Worm (Caenorhabditis elegans) whole organism, L2 larva: Measurements from ENCODE around the gene dmsr-14.

Experiments
- C34F6.9 ChIP-seq: fragments of 150-350 bp; optimal IDR thresholded peaks from 2 replicates; lab custom pipeline; 2014; ENCODE audit warnings: missing biosample characterization, missing genetic modification characterization
- F13H6.1 ChIP-seq: sonication (generic microtip); optimal IDR thresholded peaks from 2 replicates; lab custom pipeline; 2016; ENCODE audit warnings: missing genetic modification characterization, missing compliant biosample characterization
- R02D3.7 ChIP-seq: fragments of 150-350 bp; optimal IDR thresholded peaks from 2 replicates; lab custom pipeline; 2014; ENCODE audit warnings: missing biosample characterization, missing genetic modification characterization
- ZK546.5 ChIP-seq: sonication (generic microtip); optimal IDR thresholded peaks from 2 replicates; lab custom pipeline; 2017; ENCODE audit warnings: missing biosample characterization, missing genetic modification characterization
- alr-1 ChIP-seq: fragments of 150-350 bp; optimal IDR thresholded peaks from 2 replicates; lab custom pipeline; 2014; ENCODE audit warnings: missing biosample characterization, missing genetic modification characterization
- aly-2 ChIP-seq: fragments of 150-350 bp; optimal IDR thresholded peaks from 2 replicates; lab custom pipeline; 2014; ENCODE audit warnings: missing biosample characterization, missing genetic modification characterization
- ama-1 ChIP-seq: fragments of 150-350 bp; optimal IDR thresholded peaks from 2 replicates; lab custom pipeline; 2018; ENCODE audit warnings: inconsistent platforms
- blmp-1 ChIP-seq: sonication (generic microtip); optimal IDR thresholded peaks from 2 replicates; lab custom pipeline; 2017; ENCODE audit warnings: missing genetic modification characterization, mild to moderate bottlenecking, missing compliant biosample characterization, antibody characterized with exemption, moderate library complexity; ENCODE audit not compliant: insufficient read depth
- ceh-82 ChIP-seq: fragments of 150-350 bp; optimal IDR thresholded peaks from 2 replicates; lab custom pipeline; 2014; ENCODE audit warnings: missing biosample characterization, missing genetic modification characterization
- crh-2 ChIP-seq: sonication (generic microtip); optimal IDR thresholded peaks from 2 replicates; lab custom pipeline; 2017; ENCODE audit warnings: missing biosample characterization, missing genetic modification characterization
- elt-1 ChIP-seq: fragments of 150-350 bp; optimal IDR thresholded peaks from 2 replicates; lab custom pipeline; 2014; ENCODE audit warnings: missing biosample characterization, missing genetic modification characterization
- elt-3 ChIP-seq: sonication (generic microtip); optimal IDR thresholded peaks from 2 replicates; lab custom pipeline; 2017; ENCODE audit warnings: missing biosample characterization, missing genetic modification characterization
- fos-1 ChIP-seq: fragments of 150-350 bp; optimal IDR thresholded peaks from 2 replicates; lab custom pipeline; 2014; ENCODE audit warnings: missing biosample characterization, missing genetic modification characterization
- lin-39 ChIP-seq: fragments of 150-350 bp; optimal IDR thresholded peaks from 2 replicates; lab custom pipeline; 2014; ENCODE audit warnings: missing biosample characterization, missing genetic modification reagents, missing genetic modification characterization
- lsy-2 ChIP-seq, 2 experiments: fragments of 150-350 bp in 1 of 2; sonication (generic microtip) in 1 of 2; optimal IDR thresholded peaks; 2 replicates each; lab custom pipeline; 2014 to 2017; ENCODE audit warnings: missing biosample characterization in 2 of 2, missing genetic modification characterization in 2 of 2
- mab-5 ChIP-seq: fragments of 150-350 bp; optimal IDR thresholded peaks from 2 replicates; lab custom pipeline; 2014; ENCODE audit warnings: missing biosample characterization, missing genetic modification characterization
- mbf-1 ChIP-seq: sonication (generic microtip); optimal IDR thresholded peaks from 2 replicates; lab custom pipeline; 2017; ENCODE audit warnings: missing biosample characterization, missing genetic modification characterization
- mdl-1 ChIP-seq, 2 experiments: fragments of 150-350 bp in 1 of 2; sonication (generic microtip) in 1 of 2; optimal IDR thresholded peaks; 2 replicates each; lab custom pipeline; 2017; ENCODE audit warnings: missing biosample characterization in 2 of 2, missing genetic modification characterization in 2 of 2
- nhr-10 ChIP-seq: sonication (generic microtip); optimal IDR thresholded peaks from 2 replicates; lab custom pipeline; 2017; ENCODE audit warnings: missing biosample characterization, missing genetic modification characterization
- nhr-11 ChIP-seq: fragments of 150-350 bp; optimal IDR thresholded peaks from 2 replicates; lab custom pipeline; 2014; ENCODE audit warnings: missing biosample characterization, missing genetic modification characterization
- nhr-12 ChIP-seq: fragments of 150-350 bp; optimal IDR thresholded peaks from 2 replicates; lab custom pipeline; 2014; ENCODE audit warnings: missing biosample characterization, missing genetic modification characterization
- nhr-21 ChIP-seq: fragments of 150-350 bp; optimal IDR thresholded peaks from 2 replicates; lab custom pipeline; 2014; ENCODE audit warnings: missing biosample characterization, missing genetic modification characterization
- nhr-23 ChIP-seq: fragments of 150-350 bp; optimal IDR thresholded peaks from 2 replicates; lab custom pipeline; 2014; ENCODE audit warnings: missing biosample characterization, missing genetic modification reagents, missing genetic modification characterization
- nhr-237 ChIP-seq: fragments of 150-350 bp; optimal IDR thresholded peaks from 2 replicates; lab custom pipeline; 2014; ENCODE audit warnings: missing biosample characterization, missing genetic modification characterization
- nhr-25 ChIP-seq: fragments of 150-350 bp; sonication (generic microtip); optimal IDR thresholded peaks from 3 replicates; lab custom pipeline; 2014; ENCODE audit warnings: missing biosample characterization, missing genetic modification characterization
- nhr-6 ChIP-seq: fragments of 150-350 bp; optimal IDR thresholded peaks from 2 replicates; lab custom pipeline; 2014; ENCODE audit warnings: missing biosample characterization, missing genetic modification characterization
- nhr-77 ChIP-seq: fragments of 150-350 bp; optimal IDR thresholded peaks from 2 replicates; lab custom pipeline; 2014; ENCODE audit warnings: missing biosample characterization, missing genetic modification characterization
- peb-1 ChIP-seq: fragments of 150-350 bp; optimal IDR thresholded peaks from 2 replicates; lab custom pipeline; 2014; ENCODE audit warnings: missing biosample characterization, missing genetic modification characterization
- skn-1 ChIP-seq: sonication (generic microtip); optimal IDR thresholded peaks from 2 replicates; lab custom pipeline; 2017; ENCODE audit warnings: missing biosample characterization, missing genetic modification characterization
- sma-3 ChIP-seq: sonication (generic microtip); optimal IDR thresholded peaks from 2 replicates; lab custom pipeline; 2016; ENCODE audit warnings: missing genetic modification reagents, missing genetic modification characterization, missing compliant biosample characterization
- sma-9 ChIP-seq, 2 experiments: fragments of 150-350 bp in 1 of 2; sonication (generic microtip) in 1 of 2; optimal IDR thresholded peaks; 2 replicates each; lab custom pipeline; 2014 to 2016; ENCODE audit warnings: missing genetic modification characterization in 2 of 2, mild to moderate bottlenecking in 1 of 2, missing biosample characterization in 1 of 2, missing compliant biosample characterization in 1 of 2, missing genetic modification reagents in 1 of 2, moderate library complexity in 1 of 2
- snpc-4 ChIP-seq: fragments of 150-350 bp; optimal IDR thresholded peaks from 2 replicates; lab custom pipeline; 2014; ENCODE audit warnings: missing biosample characterization, missing genetic modification characterization
- unc-39 ChIP-seq: fragments of 150-350 bp; optimal IDR thresholded peaks from 2 replicates; lab custom pipeline; 2014; ENCODE audit warnings: missing biosample characterization, missing genetic modification characterization
- unc-55 ChIP-seq: fragments of 150-350 bp; sonication (generic microtip); optimal IDR thresholded peaks from 3 replicates; lab custom pipeline; 2014; ENCODE audit warnings: missing biosample characterization, missing genetic modification reagents, missing genetic modification characterization
- unc-62 ChIP-seq: fragments of 150-350 bp; optimal IDR thresholded peaks from 2 replicates; lab custom pipeline; 2014; ENCODE audit warnings: missing biosample characterization, missing genetic modification reagents, missing genetic modification characterization
- zag-1 ChIP-seq: fragments of 150-350 bp; optimal IDR thresholded peaks from 2 replicates; lab custom pipeline; 2014; ENCODE audit warnings: missing biosample characterization, missing genetic modification characterization
- ztf-4 ChIP-seq: fragments of 150-350 bp; optimal IDR thresholded peaks from 2 replicates; lab custom pipeline; 2014; ENCODE audit warnings: missing biosample characterization, missing genetic modification characterization

dmsr-14 gene

DNA sequence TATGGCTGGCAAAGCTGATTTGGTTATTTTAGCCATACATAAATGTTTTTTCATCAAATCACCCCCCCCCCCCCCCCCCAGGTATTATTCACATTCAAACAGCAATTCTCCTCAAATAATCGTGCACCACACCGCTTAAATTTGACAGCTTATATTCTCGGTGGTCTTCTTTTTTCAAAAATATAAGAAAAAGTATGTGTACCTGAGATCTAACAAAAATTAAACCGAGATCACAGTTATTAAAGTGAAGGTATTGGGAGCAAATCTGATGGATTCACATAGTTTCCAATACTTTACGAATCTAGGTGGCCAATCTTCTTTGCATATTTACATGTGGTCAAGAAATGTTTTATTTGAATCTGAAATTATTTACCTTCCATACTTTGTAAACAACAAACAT is 36.9 kb downstream of the dmsr-14 start, which contains the start of gene ZC404.15:
TSS of gene ZC404.15 (plus strand) at position 301 of the 400 bp plus-strand sequence.
- no peak for TF ChIP-seq crh-2 (tag; lab: Kevin White, UChicago)
- TF ChIP-seq nhr-237 (tag; lab: Kevin White, UChicago): no peak
- TF ChIP-seq blmp-1: no peak
- TF ChIP-seq R02D3.7 (tag; lab: Kevin White, UChicago): no peak
- TF ChIP-seq F13H6.1 (tag; lab: Kevin White, UChicago): no peak
- no peak for TF ChIP-seq nhr-77
- TF ChIP-seq mdl-1 (tag; optimal IDR thresholded peaks at IDR 0.05; lab: Kevin White, UChicago): no peak

DNA sequence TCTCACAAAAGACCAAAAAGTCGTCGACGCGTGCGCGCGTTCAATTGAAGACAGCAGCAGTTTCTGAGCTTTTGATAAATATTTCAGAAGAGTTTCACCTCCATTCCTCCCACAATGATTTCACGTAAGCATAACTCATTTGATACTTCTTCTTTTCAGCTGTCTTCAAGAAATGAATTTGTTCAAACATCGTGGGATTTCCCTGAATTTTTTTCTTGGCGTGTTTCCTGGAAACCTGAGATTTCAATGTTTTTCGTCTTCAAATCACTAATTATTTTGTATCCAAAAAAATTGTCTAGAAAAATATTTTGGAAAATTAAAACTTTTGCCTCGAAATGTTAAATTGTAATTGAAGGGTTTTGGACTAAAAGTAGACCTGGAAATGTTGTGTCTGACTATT is 38.6 kb downstream of the dmsr-14 start:
- no peak for TF ChIP-seq nhr-23 (tag; lab: Kevin White, UChicago)
- TF ChIP-seq sma-3 (GFP tag; lab: Kevin White, UChicago): no peak
- no peak for TF ChIP-seq C34F6.9 (tag; lab: Kevin White, UChicago)
- no peak for TF ChIP-seq nhr-12 (tag; lab: Kevin White, UChicago)
- TF ChIP-seq nhr-21 (tag; lab: Kevin White, UChicago): no peak
- no peak for TF ChIP-seq unc-55 (GFP tag; lab: Kevin White, UChicago)
- TF ChIP-seq mdl-1 (tag; optimal IDR thresholded peaks at IDR 0.05; lab: Kevin White, UChicago): no peak
- TF ChIP-seq fos-1 (tag; lab: Kevin White, UChicago): no peak
- TF ChIP-seq alr-1 (tag; lab: Kevin White, UChicago): no peak
- TF ChIP-seq snpc-4: no peak
- no peak for TF ChIP-seq zag-1
- TF ChIP-seq, all 48 proteins: peak for 0

DNA sequence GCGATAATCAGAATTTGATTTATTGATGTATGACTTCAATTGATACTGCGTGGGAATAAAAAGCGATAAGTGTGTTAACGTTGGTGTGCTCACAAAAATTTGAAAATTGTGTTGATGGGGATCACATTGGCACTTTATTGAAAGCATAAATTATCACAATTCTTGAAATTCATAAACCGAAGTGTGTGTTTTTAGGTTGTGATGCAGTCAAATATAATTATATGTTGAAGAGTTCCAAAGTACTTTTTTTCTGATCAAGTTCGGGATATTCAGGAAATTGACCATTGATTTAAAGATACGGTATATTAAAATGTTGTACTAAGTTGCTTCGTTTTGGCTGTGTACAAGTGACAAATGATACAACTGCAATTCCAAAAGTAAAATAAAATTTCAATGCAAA is 41.4 kb downstream of the dmsr-14 start, which contains the start of gene srh-28:
TSS of gene srh-28 (minus strand) at position 101 of the 400 bp plus-strand sequence.
- TF ChIP-seq nhr-25 (no peak), nhr-10 (tag; lab: Kevin White, UChicago) (no peak), ceh-82 (tag; lab: Kevin White, UChicago) (no peak)

DNA sequence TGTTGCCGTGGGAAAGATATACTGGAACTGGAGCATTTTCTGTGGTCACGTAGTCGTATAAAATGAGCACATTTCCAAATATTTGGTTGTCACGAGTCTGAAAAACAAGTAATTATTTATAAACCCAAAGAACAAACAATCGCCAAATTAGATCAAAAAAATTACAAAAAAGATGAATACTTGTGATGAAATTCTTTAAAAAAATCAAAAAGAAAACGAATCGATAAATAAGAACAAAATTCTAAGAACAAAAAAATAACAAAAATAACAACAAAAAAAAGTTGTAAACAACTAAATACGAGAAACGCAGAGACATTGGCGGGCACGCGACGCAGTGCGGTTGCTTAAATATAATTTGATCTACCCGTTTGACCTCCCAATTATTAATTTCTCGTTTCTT is 43.3 kb downstream of the dmsr-14 start, which contains the start of gene ZC404.16:
TSS of gene ZC404.16 (minus strand) at position 101 of the 400 bp plus-strand sequence.
- TF ChIP-seq sma-3 (GFP tag; lab: Kevin White, UChicago) (no peak), nhr-6 (no peak), mbf-1 (tag; lab: Kevin White, UChicago) (no peak), unc-62 (GFP tag; lab: Kevin White, UChicago) (no peak), aly-2 (tag; lab: Kevin White, UChicago) (no peak), ceh-82 (tag; lab: Kevin White, UChicago) (no peak), ztf-4 (tag; lab: Kevin White, UChicago) (no peak), lsy-2 (tag; optimal IDR thresholded peaks at IDR 0.05; lab: Kevin White, UChicago) (no peak), skn-1 (no peak), nhr-21 (tag; lab: Kevin White, UChicago) (no peak), C34F6.9 (tag; lab: Kevin White, UChicago) (no peak), zag-1 (no peak), unc-39 (tag; lab: Kevin White, UChicago) (no peak)

DNA sequence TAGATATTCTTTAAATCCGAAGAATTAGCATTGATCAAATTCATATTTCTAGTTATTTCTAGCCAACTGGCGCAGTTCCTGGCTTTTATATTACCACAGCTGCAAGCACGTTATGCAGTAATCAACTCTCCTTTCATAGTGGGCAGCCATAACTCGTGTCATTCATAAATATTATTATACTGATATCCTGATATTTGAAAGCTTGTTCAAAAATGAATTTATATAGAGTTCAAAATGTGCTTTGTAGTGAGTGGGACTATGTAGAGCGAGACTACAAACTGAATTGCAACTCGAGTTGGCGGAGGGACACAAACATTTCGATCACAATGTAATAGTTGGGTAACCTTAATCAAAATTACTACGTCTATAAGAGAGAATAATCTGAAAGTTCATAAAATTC is 45.4 kb downstream of the dmsr-14 start, which contains the start of gene srh-30:
TSS of gene srh-30 (minus strand) at position 101 of the 400 bp plus-strand sequence.
- TF ChIP-seq crh-2 (tag; lab: Kevin White, UChicago) (no peak), lin-39 (no peak), elt-1 (no peak), zag-1 (no peak), unc-55 (GFP tag; lab: Kevin White, UChicago) (no peak), mab-5 (no peak), F13H6.1 (tag; lab: Kevin White, UChicago) (no peak), lsy-2 (tag; optimal IDR thresholded peaks at IDR 0.05; lab: Kevin White, UChicago) (no peak), ama-1 (lab: Kevin White, UChicago) (no peak), C34F6.9 (tag; lab: Kevin White, UChicago) (no peak), unc-62 (GFP tag; lab: Kevin White, UChicago) (no peak), sma-3 (GFP tag; lab: Kevin White, UChicago) (no peak)

DNA sequence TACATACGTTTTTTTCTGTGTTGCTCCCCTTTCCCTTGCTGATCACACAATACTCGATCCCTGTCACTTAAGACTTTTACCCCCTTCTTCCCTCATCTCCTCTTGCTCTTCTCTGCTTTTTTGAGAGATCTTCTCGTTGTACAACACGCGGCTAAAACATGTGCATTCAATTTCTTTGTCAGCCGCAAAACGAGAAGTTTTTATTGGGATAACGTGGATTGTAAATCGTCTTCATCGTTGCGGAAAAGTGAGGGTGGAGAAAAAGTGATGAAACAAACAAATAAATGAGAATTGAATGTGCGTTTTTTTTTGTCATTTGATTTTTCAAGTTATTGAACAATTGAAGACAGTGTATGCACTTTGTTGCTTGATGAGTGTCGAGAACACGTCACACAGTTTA is 47.6 kb downstream of the dmsr-14 start:
- no peak for TF ChIP-seq lsy-2 (tag; optimal IDR thresholded peaks at IDR 0.05; lab: Kevin White, UChicago)
- TF ChIP-seq ZK546.5 (tag; lab: Kevin White, UChicago): no peak
- no peak for TF ChIP-seq unc-62 (GFP tag; lab: Kevin White, UChicago)
- TF ChIP-seq unc-39 (tag; lab: Kevin White, UChicago): no peak
- no peak for TF ChIP-seq nhr-10 (tag; lab: Kevin White, UChicago)
- no peak for TF ChIP-seq nhr-77
- no peak for TF ChIP-seq nhr-11 (tag; lab: Kevin White, UChicago)
- TF ChIP-seq peb-1 (tag; lab: Kevin White, UChicago): no peak
- TF ChIP-seq R02D3.7 (tag; lab: Kevin White, UChicago): no peak
- TF ChIP-seq elt-3 (tag; lab: Kevin White, UChicago): no peak
- TF ChIP-seq sma-3 (GFP tag; lab: Kevin White, UChicago): no peak
- no peak for TF ChIP-seq unc-55 (GFP tag; lab: Kevin White, UChicago)
- TF ChIP-seq sma-9 (GFP tag; optimal IDR thresholded peaks at IDR 0.05; lab: Kevin White, UChicago): no peak
- no peak for TF ChIP-seq sma-9 (tag; optimal IDR thresholded peaks at IDR 0.05; lab: Kevin White, UChicago)
- TF ChIP-seq nhr-12 (tag; lab: Kevin White, UChicago): no peak
- no peak for TF ChIP-seq fos-1 (tag; lab: Kevin White, UChicago)
